Fruit fly (Drosophila melanogaster) whole organism, prepupa: Measurements from ENCODE around the gene nrv1.

Experiments used
- Blimp-1 ChIP-seq: fragments of 200-800 bp; sonication (Bioruptor generic); optimal IDR thresholded peaks from 3 replicates; lab custom pipeline; 2017; ENCODE audit warnings: missing biosample characterization, missing genetic modification characterization, mild to moderate bottlenecking, moderate library complexity, missing genetic modification reagents
- CG10631 ChIP-seq: fragments of 200-800 bp; sonication (Bioruptor generic); optimal IDR thresholded peaks from 2 replicates; lab custom pipeline; 2016; ENCODE audit warnings: missing biosample characterization, missing genetic modification characterization
- CG10669 ChIP-seq: fragments of 200-800 bp; sonication (Bioruptor generic); optimal IDR thresholded peaks from 3 replicates; lab custom pipeline; 2018; ENCODE audit warnings: missing biosample characterization, mild to moderate bottlenecking, missing genetic modification characterization, moderate library complexity
- CG11902 ChIP-seq: fragments of 200-800 bp; sonication (Bioruptor generic); optimal IDR thresholded peaks from 3 replicates; lab custom pipeline; 2016; ENCODE audit warnings: missing biosample characterization, missing genetic modification characterization
- CG15336 ChIP-seq: fragments of 200-800 bp; sonication (Bioruptor generic); IDR thresholded peaks from 2 replicates; pipeline ENCODE4 v1.3.6; 2022; ENCODE audit warnings: missing biosample characterization, missing genetic modification characterization
- CG3032 ChIP-seq: fragments of 200-800 bp; optimal IDR thresholded peaks from 2 replicates; lab custom pipeline; 2019; ENCODE audit warnings: missing biosample characterization, mild to moderate bottlenecking, missing genetic modification characterization, moderate library complexity
- CG3919 ChIP-seq: fragments of 200-800 bp; sonication (Bioruptor generic); optimal IDR thresholded peaks from 3 replicates; lab custom pipeline; 2016; ENCODE audit warnings: missing biosample characterization, missing genetic modification characterization
- CG6163 ChIP-seq: fragments of 200-800 bp; sonication (Bioruptor generic); IDR thresholded peaks from 3 replicates; pipeline ENCODE4 v1.3.6; 2022; ENCODE audit warnings: missing biosample characterization, missing genetic modification characterization
- CG6276 ChIP-seq: fragments of 200-800 bp; sonication (Bioruptor generic); optimal IDR thresholded peaks from 2 replicates; lab custom pipeline; 2017; ENCODE audit warnings: missing biosample characterization, mild to moderate bottlenecking, missing genetic modification characterization
- CG6854 ChIP-seq: fragments of 200-800 bp; sonication (Bioruptor generic); optimal IDR thresholded peaks from 2 replicates; lab custom pipeline; 2017; ENCODE audit warnings: missing biosample characterization, mild to moderate bottlenecking, missing genetic modification characterization
- CG8119 ChIP-seq: fragments of 200-800 bp; sonication (Bioruptor generic); IDR thresholded peaks from 3 replicates; pipeline ENCODE4 v1.3.6; 2022; ENCODE audit warnings: missing biosample characterization, missing genetic modification characterization
- CG8319 ChIP-seq: fragments of 200-800 bp; sonication (Bioruptor generic); optimal IDR thresholded peaks from 3 replicates; lab custom pipeline; 2016; ENCODE audit warnings: missing biosample characterization, missing genetic modification characterization
- CG9139 ChIP-seq: fragments of 200-800 bp; sonication (Bioruptor generic); optimal IDR thresholded peaks from 3 replicates; lab custom pipeline; 2017; ENCODE audit warnings: missing biosample characterization, mild to moderate bottlenecking, missing genetic modification characterization
- Eip75B ChIP-seq: fragments of 200-800 bp; sonication (Bioruptor generic); optimal IDR thresholded peaks from 3 replicates; lab custom pipeline; 2016; ENCODE audit warnings: missing biosample characterization, missing genetic modification characterization
- Eip78C ChIP-seq: fragments of 200-800 bp; sonication (Bioruptor generic); peaks from one replicate; lab custom pipeline; 2016; ENCODE audit warnings: missing biosample characterization, missing genetic modification characterization
- Eip93F ChIP-seq: fragments of 200-800 bp; sonication (Bioruptor generic); optimal IDR thresholded peaks from 2 replicates; lab custom pipeline; 2016; ENCODE audit warnings: missing biosample characterization, mild to moderate bottlenecking, missing genetic modification characterization
- Ets96B ChIP-seq: fragments of 200-800 bp; optimal IDR thresholded peaks from 2 replicates; lab custom pipeline; 2019; ENCODE audit warnings: missing biosample characterization, mild to moderate bottlenecking, missing genetic modification characterization, moderate library complexity
- Hr38 ChIP-seq: sonication (Bioruptor generic); optimal IDR thresholded peaks from 2 replicates; lab custom pipeline; 2016; ENCODE audit warnings: missing biosample characterization, missing genetic modification characterization
- Hr39 ChIP-seq: fragments of 200-800 bp; sonication (Bioruptor generic); optimal IDR thresholded peaks from 2 replicates; lab custom pipeline; 2016; ENCODE audit warnings: missing biosample characterization, missing genetic modification characterization
- Hr4 ChIP-seq: fragments of 200-800 bp; sonication (Bioruptor generic); optimal IDR thresholded peaks from 3 replicates; lab custom pipeline; 2016; ENCODE audit warnings: missing biosample characterization, missing genetic modification characterization
- Lpt ChIP-seq: fragments of 200-800 bp; sonication (Bioruptor generic); optimal IDR thresholded peaks from 3 replicates; lab custom pipeline; 2016; ENCODE audit warnings: missing biosample characterization, missing genetic modification characterization
- Smox ChIP-seq: fragments of 200-800 bp; sonication (Bioruptor generic); optimal IDR thresholded peaks from 3 replicates; lab custom pipeline; 2016; ENCODE audit warnings: missing biosample characterization, missing genetic modification characterization
- Sox102F ChIP-seq: fragments of 200-800 bp; sonication (Bioruptor generic); optimal IDR thresholded peaks from 2 replicates; lab custom pipeline; 2016; ENCODE audit warnings: missing biosample characterization, mild to moderate bottlenecking, missing genetic modification characterization
- cyc ChIP-seq: fragments of 200-800 bp; sonication (Bioruptor generic); optimal IDR thresholded peaks from 3 replicates; lab custom pipeline; 2016; ENCODE audit warnings: missing biosample characterization, missing genetic modification characterization
- dac ChIP-seq: fragments of 200-800 bp; sonication (Bioruptor generic); optimal IDR thresholded peaks from 2 replicates; lab custom pipeline; 2017; ENCODE audit warnings: missing biosample characterization, mild to moderate bottlenecking, missing genetic modification characterization
- dsx ChIP-seq: fragments of 200-800 bp; optimal IDR thresholded peaks from 3 replicates; lab custom pipeline; 2019; ENCODE audit warnings: missing biosample characterization, mild to moderate bottlenecking, missing genetic modification characterization, moderate library complexity; ENCODE audit not compliant: poor library complexity, severe bottlenecking
- eg ChIP-seq: fragments of 200-800 bp; sonication (Bioruptor generic); IDR thresholded peaks from 3 replicates; pipeline ENCODE4 v1.3.6; 2022; ENCODE audit warnings: missing biosample characterization, missing genetic modification characterization
- esn ChIP-seq: fragments of 200-800 bp; sonication (Bioruptor generic); optimal IDR thresholded peaks from 2 replicates; lab custom pipeline; 2016; ENCODE audit warnings: missing biosample characterization, mild to moderate bottlenecking, missing genetic modification characterization, moderate library complexity
- fd59A ChIP-seq: fragments of 200-800 bp; sonication (Bioruptor generic); optimal IDR thresholded peaks from 2 replicates; lab custom pipeline; 2017; ENCODE audit warnings: missing biosample characterization, mild to moderate bottlenecking, missing genetic modification characterization, missing genetic modification reagents
- fd85E ChIP-seq: fragments of 200-800 bp; sonication (Bioruptor generic); optimal IDR thresholded peaks from 3 replicates; lab custom pipeline; 2016; ENCODE audit warnings: missing biosample characterization, missing genetic modification characterization
- fkh ChIP-seq: fragments of 200-800 bp; sonication (Bioruptor generic); optimal IDR thresholded peaks from 3 replicates; lab custom pipeline; 2017; ENCODE audit warnings: missing biosample characterization, mild to moderate bottlenecking, missing genetic modification characterization, moderate library complexity
- pdm3 ChIP-seq: fragments of 200-800 bp; sonication (Bioruptor generic); optimal IDR thresholded peaks from 3 replicates; lab custom pipeline; 2016; ENCODE audit warnings: missing biosample characterization, missing genetic modification characterization
- salr ChIP-seq, 2 experiments: fragments of 200-800 bp; sonication (Bioruptor generic); optimal IDR thresholded peaks; 3 replicates each; lab custom pipeline; 2016 to 2018; ENCODE audit warnings: missing biosample characterization in 2 of 2, missing genetic modification characterization in 2 of 2, mild to moderate bottlenecking in 1 of 2
- spab ChIP-seq: fragments of 200-800 bp; sonication (Bioruptor generic); optimal IDR thresholded peaks from 2 replicates; lab custom pipeline; 2017; ENCODE audit warnings: missing biosample characterization, mild to moderate bottlenecking, missing genetic modification characterization, missing genetic modification reagents
- ss ChIP-seq, 2 experiments: fragments of 200-800 bp; sonication (Bioruptor generic); optimal IDR thresholded peaks; 2 replicates in 1 of 2; 3 replicates in 1 of 2; lab custom pipeline; 2017 to 2018; ENCODE audit warnings: mild to moderate bottlenecking in 2 of 2, missing biosample characterization in 2 of 2, missing genetic modification characterization in 2 of 2, moderate library complexity in 1 of 2
- svp ChIP-seq: fragments of 200-800 bp; sonication (Bioruptor generic); peaks from one replicate; lab custom pipeline; 2016; ENCODE audit warnings: missing biosample characterization, missing genetic modification characterization

nrv1 gene

DNA sequence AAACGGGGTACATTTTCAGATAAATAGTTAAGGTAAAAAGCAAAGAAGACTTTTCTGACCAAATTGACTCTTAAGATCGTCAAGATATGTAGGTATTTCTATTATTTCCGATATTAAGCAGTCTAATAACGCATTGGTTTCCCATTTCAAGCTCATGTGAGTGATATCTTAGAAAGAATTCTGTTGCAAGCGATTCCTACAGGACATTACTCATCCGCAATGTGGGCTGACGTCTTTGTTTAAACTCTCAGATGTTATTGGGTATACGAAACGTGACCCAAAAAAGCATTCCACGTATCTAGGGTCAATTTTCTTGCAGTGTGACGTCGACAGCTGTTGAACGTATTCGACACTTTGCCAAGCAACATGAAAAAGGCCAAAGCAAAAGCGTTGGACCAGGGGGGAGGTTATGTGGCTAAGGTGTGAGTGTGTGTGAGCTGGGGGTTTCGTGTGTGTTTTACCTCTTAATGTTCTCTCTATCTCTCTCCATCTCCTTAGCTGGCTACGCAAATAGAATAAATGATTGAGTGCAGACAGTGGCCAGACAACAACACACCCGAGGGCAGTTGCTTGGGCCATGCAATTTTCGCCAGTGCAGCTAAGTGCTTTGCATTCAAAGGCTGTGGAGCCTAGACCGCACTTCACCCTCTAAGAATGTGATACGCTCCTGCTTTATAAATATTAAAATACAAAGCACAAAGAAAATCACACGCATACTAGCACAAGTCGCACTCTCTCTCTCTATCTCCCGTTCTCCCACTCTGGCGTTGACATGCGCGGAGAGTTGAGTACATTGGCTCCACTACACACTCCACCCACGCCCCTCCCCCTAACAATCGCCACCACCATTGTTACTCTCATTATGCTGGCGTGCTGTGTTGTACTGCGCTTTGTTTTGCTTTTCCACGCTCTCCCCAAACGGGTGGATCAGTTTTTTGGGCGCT, 640 bp upstream of the nrv1 start (continued):
- peak; percentile 93 for TF ChIP-seq CG8119 (GFP tag; lab: Robert Waterston, UW)
- TF ChIP-seq CG10631: peak; percentile 94
- TF ChIP-seq pdm3 (GFP tag; lab: Kevin White, UChicago): peak; percentile 96
- peak; percentile 93 for TF ChIP-seq CG3032 (tag; lab: Kevin White, UChicago)
- TF ChIP-seq CG6854: peak; percentile 84
- peak; percentile 91 for TF ChIP-seq CG6163 (GFP tag; lab: Robert Waterston, UW)
- TF ChIP-seq CG8319: peak; percentile 90
- TF ChIP-seq CG3919 (GFP tag; lab: Kevin White, UChicago): peak; percentile 94
- TF ChIP-seq fkh: peak; percentile 99
- TF ChIP-seq Hr4 (GFP tag; lab: Kevin White, UChicago): peak; percentile 97
- peak; percentile 89 for TF ChIP-seq eg (GFP tag; lab: Robert Waterston, UW)
- peak; percentile 96 for TF ChIP-seq CG11902
- TF ChIP-seq CG10669 (GFP tag; lab: Kevin White, UChicago): peak; percentile 92
- peak; percentile 67 for TF ChIP-seq fd85E (GFP tag; lab: Kevin White, UChicago)
- peak; percentile 99 for TF ChIP-seq Eip78C (GFP tag; lab: Kevin White, UChicago)
- TF ChIP-seq esn: peak; percentile 97
- peak; percentile 87 for TF ChIP-seq CG15336 (GFP tag; lab: Robert Waterston, UW)
- TF ChIP-seq Hr38: no peak
- peak; percentile 99 for TF ChIP-seq svp (GFP tag; lab: Kevin White, UChicago)
- TF ChIP-seq Eip93F (GFP tag; lab: Kevin White, UChicago): peak; percentile 79
- TF ChIP-seq Blimp-1 (GFP tag; lab: Kevin White, UChicago): peak; percentile 82
- TF ChIP-seq CG9139: peak; percentile 85
- peak; percentile 92 for TF ChIP-seq Sox102F
- peak; percentile 91 for TF ChIP-seq Ets96B (tag; lab: Kevin White, UChicago)
- peak; percentile 62 to 99 for TF ChIP-seq salr (GFP tag; optimal IDR thresholded peaks at IDR 0.05; lab: Kevin White, UChicago)

dm6 chr2L:6785583-6785982, 1.1 kb downstream of the nrv1 start:
- no peak for TF ChIP-seq CG6163 (GFP tag; lab: Robert Waterston, UW)
- TF ChIP-seq CG6276 (GFP tag; lab: Kevin White, UChicago): no peak
- no peak for TF ChIP-seq Hr4 (GFP tag; lab: Kevin White, UChicago)
- TF ChIP-seq Hr39 (GFP tag; lab: Kevin White, UChicago): no peak
- no peak for TF ChIP-seq CG3032 (tag; lab: Kevin White, UChicago)
- TF ChIP-seq CG11902: no peak
- no peak for TF ChIP-seq Smox (GFP tag; lab: Kevin White, UChicago)
- no peak for TF ChIP-seq CG9139
- TF ChIP-seq spab (GFP tag; lab: Kevin White, UChicago): no peak
- TF ChIP-seq CG6854: no peak
- TF ChIP-seq CG8319: no peak
- TF ChIP-seq dsx (GFP tag; lab: Kevin White, UChicago): no peak
- TF ChIP-seq CG15336 (GFP tag; lab: Robert Waterston, UW): no peak
- TF ChIP-seq cyc (GFP tag; lab: Kevin White, UChicago): no peak
- TF ChIP-seq fd59A (GFP tag; lab: Kevin White, UChicago): no peak
- TF ChIP-seq salr (GFP tag; optimal IDR thresholded peaks at IDR 0.05; lab: Kevin White, UChicago): no peak
- no peak for TF ChIP-seq esn
- TF ChIP-seq Blimp-1 (GFP tag; lab: Kevin White, UChicago): no peak

DNA sequence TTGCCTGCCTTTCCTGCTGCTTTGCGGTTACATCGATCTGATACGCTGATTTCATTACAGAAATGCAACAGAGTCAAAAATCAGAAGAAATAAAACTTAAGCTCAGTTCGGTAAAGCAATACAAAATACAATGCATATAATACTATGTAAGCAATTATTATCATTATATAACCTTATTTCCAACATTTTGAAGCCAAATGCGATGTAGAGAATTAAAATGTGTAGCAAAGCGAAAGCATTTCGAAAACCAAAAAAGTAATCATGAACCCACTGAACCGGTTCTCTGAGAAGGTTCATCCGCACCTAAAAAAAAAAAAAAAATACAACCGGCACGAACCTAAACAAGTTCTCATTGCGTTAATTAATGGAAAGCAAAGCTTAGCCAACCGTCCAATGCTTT, 2.4 kb downstream of the nrv1 start:
- TF ChIP-seq Lpt: no peak
- TF ChIP-seq dsx (GFP tag; lab: Kevin White, UChicago): no peak
- TF ChIP-seq Eip75B: no peak
- TF ChIP-seq Eip78C (GFP tag; lab: Kevin White, UChicago): peak; percentile 44
- peak in 1 of 2 experiments; percentile 29 for TF ChIP-seq ss (GFP tag; optimal IDR thresholded peaks at IDR 0.05; lab: Kevin White, UChicago)
- TF ChIP-seq dac (GFP tag; lab: Kevin White, UChicago): no peak
- TF ChIP-seq, all 60 proteins: peak for 2
